Fruit fly (Drosophila melanogaster): Measurements from ENCODE around the gene beat-Va.

DNA sequence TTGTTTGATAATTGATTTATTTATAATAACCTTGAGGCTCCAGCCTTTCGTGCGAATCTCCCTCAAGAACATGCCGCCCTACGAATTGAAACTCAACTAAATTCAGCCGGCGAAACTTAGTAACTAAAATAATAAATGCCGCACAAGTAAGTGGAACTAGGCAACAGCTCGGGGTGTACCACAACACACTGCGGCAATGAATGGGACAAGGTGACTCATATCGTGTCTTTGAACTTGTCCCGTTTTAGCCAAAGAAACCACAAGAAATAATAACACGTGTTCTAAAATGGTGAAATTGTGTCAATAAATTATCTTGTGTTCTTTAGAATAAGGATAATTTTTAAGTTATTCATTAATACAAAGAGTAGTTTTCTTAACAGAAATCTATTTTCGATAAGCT is 10.9 kb upstream of the beat-Va start, which contains the start of gene CG10126:
- TF ChIP-seq svp (GFP tag): no peak
- TF ChIP-seq CG6163 (GFP tag; IDR thresholded peaks at IDR 0.05): no peak
- TF ChIP-seq CG16779 (tag; optimal IDR thresholded peaks at IDR 0.05): no peak
- TF ChIP-seq lz (GFP tag; optimal IDR thresholded peaks at IDR 0.05): no peak
- TF ChIP-seq salr (GFP tag; optimal IDR thresholded peaks at IDR 0.05): no peak
- TF ChIP-seq CG4318 (GFP tag; optimal IDR thresholded peaks at IDR 0.05): no peak
- no peak for TF ChIP-seq CG8319 (GFP tag; optimal IDR thresholded peaks at IDR 0.05)
- TF ChIP-seq Hr39 (GFP tag; optimal IDR thresholded peaks at IDR 0.05): no peak
- no peak for TF ChIP-seq fkh (GFP tag; optimal IDR thresholded peaks at IDR 0.05)
- TF ChIP-seq Eip75B (GFP tag; optimal IDR thresholded peaks at IDR 0.05): no peak
- TF ChIP-seq Eip93F (GFP tag; optimal IDR thresholded peaks at IDR 0.05): no peak
- TF ChIP-seq CG3032 (tag; optimal IDR thresholded peaks at IDR 0.05): no peak
- no peak for TF ChIP-seq achi (GFP tag; optimal IDR thresholded peaks at IDR 0.05)
